Worm (Caenorhabditis elegans): Measurements from ENCODE around the gene dct-16.

The dct-16 gene

ce11 chrV:20493271-20494231 is 5.3 kb downstream of the dct-16 start, which contains the start of gene B0250.5:
TSS of gene B0250.5 (plus strand) at chrV:20493924.
- TF ChIP-seq hif-1 (tag; optimal IDR thresholded peaks at IDR 0.05), result peak in 1 of 2 experiments; percentile 35
- TF ChIP-seq ama-1 (optimal IDR thresholded peaks at IDR 0.05), result no peak
- peak; percentile 65 for TF ChIP-seq dpl-1 (GFP tag; optimal IDR thresholded peaks at IDR 0.05)
- TF ChIP-seq ceh-32 (tag; optimal IDR thresholded peaks at IDR 0.05; ENCODE audit: poor library complexity), result no peak
- TF ChIP-seq F44E2.7 (GFP tag; IDR thresholded peaks at IDR 0.05), result 0 out of 2 replicates have a peak, but pooled peaks have one; percentile 65
- peak; percentile 34; the same call in 1 of the 2 replicates for TF ChIP-seq dmd-6 (GFP tag; IDR thresholded peaks at IDR 0.05)
- TF ChIP-seq hlh-30 (tag; optimal IDR thresholded peaks at IDR 0.05; ENCODE audit: insufficient read depth), result peak; percentile 35
- peak; percentile 21; the same call in 1 of the 2 replicates for TF ChIP-seq lin-38 (GFP tag; IDR thresholded peaks at IDR 0.05)
- no peak for TF ChIP-seq nhr-10 (tag; optimal IDR thresholded peaks at IDR 0.05)
- TF ChIP-seq php-3 (GFP tag; IDR thresholded peaks at IDR 0.05), result no peak
- TF ChIP-seq nhr-111 (GFP tag; optimal IDR thresholded peaks at IDR 0.05), result no peak
- TF ChIP-seq ceh-44 (GFP tag; IDR thresholded peaks at IDR 0.05), result no peak
- no peak for TF ChIP-seq jun-1 (tag; optimal IDR thresholded peaks at IDR 0.05)
- TF ChIP-seq ZK546.5 (tag; optimal IDR thresholded peaks at IDR 0.05), result no peak
- TF ChIP-seq duxl-1 (tag; optimal IDR thresholded peaks at IDR 0.05; ENCODE audit: poor library complexity), result peak; percentile 3
- peak; percentile 17 for TF ChIP-seq mep-1 (tag; optimal IDR thresholded peaks at IDR 0.05)
- no peak for TF ChIP-seq dmd-8 (GFP tag; IDR thresholded peaks at IDR 0.05)
- TF ChIP-seq daf-12 (tag; optimal IDR thresholded peaks at IDR 0.05), result no peak
- TF ChIP-seq sdz-12 (GFP tag; optimal IDR thresholded peaks at IDR 0.05), result no peak
- no peak for TF ChIP-seq mes-2 (tag; optimal IDR thresholded peaks at IDR 0.05; ENCODE audit: poor library complexity, severe bottlenecking)
- peak in 1 of 2 experiments; percentile 54 for TF ChIP-seq lsy-2 (tag; optimal IDR thresholded peaks at IDR 0.05)
- TF ChIP-seq ceh-20 (GFP tag; IDR thresholded peaks at IDR 0.05), result no peak
- peak; percentile 45 for TF ChIP-seq dve-1 (tag; optimal IDR thresholded peaks at IDR 0.05; ENCODE audit: insufficient read depth)
- TF ChIP-seq mdl-1 (tag; optimal IDR thresholded peaks at IDR 0.05), result peak in 1 of 2 experiments; percentile 36

ce11 chrV:20492385-20492784 is 6.5 kb downstream of the dct-16 start, which contains the start of gene srbc-79:
TSS of gene srbc-79 (minus strand) at chrV:20492485.
- no peak for TF ChIP-seq daf-8 (GFP tag; IDR thresholded peaks at IDR 0.05)
- TF ChIP-seq jun-1 (tag; optimal IDR thresholded peaks at IDR 0.05), result no peak
- TF ChIP-seq aha-1 (tag), result peak; percentile 16
- no peak for TF ChIP-seq fos-1 (tag; optimal IDR thresholded peaks at IDR 0.05)

ce11 chrV:20489102-20489501 is 9.8 kb downstream of the dct-16 start, which contains the start of gene srbc-78:
TSS of gene srbc-78 (minus strand) at chrV:20489202.
- TF ChIP-seq daf-19 (GFP tag; conservative IDR thresholded peaks at IDR 0.05) (no peak), Y48G9A.11 (GFP tag; IDR thresholded peaks at IDR 0.05) (no peak), aly-2 (tag; optimal IDR thresholded peaks at IDR 0.05) (no peak), unc-62 (GFP tag; optimal IDR thresholded peaks at IDR 0.05 in 1 of 2) (peak in 1 of 2 experiments; percentile 77), unc-62 (tag; optimal IDR thresholded peaks at IDR 0.05) (no peak)

- no peak for TF ChIP-seq ctbp-1 (GFP tag; IDR thresholded peaks at IDR 0.05)
- no peak for TF ChIP-seq ceh-62 (tag; optimal IDR thresholded peaks at IDR 0.05)
- no peak for TF ChIP-seq zfp-2 (tag; optimal IDR thresholded peaks at IDR 0.05)
- peak in 1 of 2 experiments; percentile 12 for TF ChIP-seq lsy-2 (tag; optimal IDR thresholded peaks at IDR 0.05)
- no peak for TF ChIP-seq hmg-1.1 (GFP tag; IDR thresholded peaks at IDR 0.05)
- TF ChIP-seq vab-7 (GFP tag; IDR thresholded peaks at IDR 0.05), result no peak
- peak; percentile 2 for TF ChIP-seq hlh-30 (tag; optimal IDR thresholded peaks at IDR 0.05; ENCODE audit: insufficient read depth)
- TF ChIP-seq zfp-3 (GFP tag; conservative IDR thresholded peaks at IDR 0.05), result no peak
Measured at ce11 chrV:20486549-20486948, 12.3 kb downstream of the dct-16 start.

Data from whole organism, L4 larva.